Worm (Caenorhabditis elegans) whole organism, young adult: ENCODE results near the gene srx-74.
A peak's percentile ranks its signal among the peaks of the same experiment; 100 is the strongest.

Experiments
- C06A6.2 ChIP-seq: fragments of 200-800 bp; sonication (Bioruptor generic); conservative IDR thresholded peaks from 2 replicates; pipeline ENCODE4 v1.3.6; 2022; ENCODE audit warnings: missing genetic modification characterization, missing compliant biosample characterization
- C17E4.6 ChIP-seq: fragments of 200-800 bp; sonication (Bioruptor generic); IDR thresholded peaks from 2 replicates; pipeline ENCODE4 v1.3.6; 2022; ENCODE audit warnings: missing genetic modification reagents, missing genetic modification characterization, missing compliant biosample characterization
- D2030.7 ChIP-seq: fragments of 200-800 bp; sonication (Bioruptor generic); IDR thresholded peaks from 2 replicates; pipeline ENCODE4 v1.3.6; 2022; ENCODE audit warnings: missing genetic modification reagents, missing genetic modification characterization, missing compliant biosample characterization
- F52B5.7 ChIP-seq: sonication (generic microtip); optimal IDR thresholded peaks from 2 replicates; lab custom pipeline; 2016; ENCODE audit warnings: mild to moderate bottlenecking, missing genetic modification characterization, missing compliant biosample characterization
- F55B11.4 ChIP-seq: sonication (generic microtip); optimal IDR thresholded peaks from 2 replicates; lab custom pipeline; 2016; ENCODE audit warnings: missing compliant biosample characterization, missing genetic modification characterization, borderline replicate concordance; ENCODE audit not compliant: insufficient read depth
- K11D2.4 ChIP-seq: fragments of 200-800 bp; sonication (Bioruptor generic); IDR thresholded peaks from 2 replicates; pipeline ENCODE4 v1.3.6; 2022; ENCODE audit warnings: missing genetic modification reagents, missing genetic modification characterization, missing compliant biosample characterization
- Y95B8A.8 ChIP-seq: fragments of 200-800 bp; sonication (Bioruptor generic); IDR thresholded peaks from 2 replicates; pipeline ENCODE4 v1.3.6; 2022; ENCODE audit warnings: missing genetic modification reagents, missing genetic modification characterization, missing compliant biosample characterization
- attf-3 ChIP-seq: fragments of 200-800 bp; sonication (Bioruptor generic); conservative IDR thresholded peaks from 2 replicates; pipeline ENCODE4 v1.3.6; 2022; ENCODE audit warnings: missing genetic modification reagents, missing genetic modification characterization, missing compliant biosample characterization
- attf-5 ChIP-seq: fragments of 200-800 bp; sonication (Bioruptor generic); optimal IDR thresholded peaks from 2 replicates; lab custom pipeline; 2018; ENCODE audit warnings: mild to moderate bottlenecking, missing genetic modification characterization, missing compliant biosample characterization
- bed-1 ChIP-seq: fragments of 200-800 bp; sonication (Bioruptor generic); IDR thresholded peaks from 2 replicates; pipeline ENCODE4 v1.3.6; 2022; ENCODE audit warnings: missing genetic modification reagents, missing genetic modification characterization, missing compliant biosample characterization
- ccch-3 ChIP-seq: fragments of 200-800 bp; sonication (Bioruptor generic); optimal IDR thresholded peaks from 2 replicates; lab custom pipeline; 2018; ENCODE audit warnings: mild to moderate bottlenecking, missing genetic modification characterization, missing compliant biosample characterization
- cebp-2 ChIP-seq: fragments of 200-800 bp; sonication (Bioruptor generic); IDR thresholded peaks from 2 replicates; pipeline ENCODE4 v1.3.6; 2022; ENCODE audit warnings: missing genetic modification characterization, missing compliant biosample characterization
- ceh-100 ChIP-seq: fragments of 200-800 bp; sonication (Bioruptor generic); IDR thresholded peaks from 2 replicates; pipeline ENCODE4 v1.3.6; 2022; ENCODE audit warnings: missing genetic modification reagents, missing genetic modification characterization, missing compliant biosample characterization
- ceh-91 ChIP-seq: fragments of 200-800 bp; sonication (Bioruptor generic); IDR thresholded peaks from 2 replicates; pipeline ENCODE4 v1.3.6; 2022; ENCODE audit warnings: missing genetic modification reagents, missing genetic modification characterization, missing compliant biosample characterization
- dox-1 ChIP-seq: fragments of 200-800 bp; sonication (Bioruptor generic); IDR thresholded peaks from 2 replicates; pipeline ENCODE4 v1.3.6; 2022; ENCODE audit warnings: missing genetic modification reagents, missing genetic modification characterization, missing compliant biosample characterization
- dpff-1 ChIP-seq: sonication (generic microtip); optimal IDR thresholded peaks from 2 replicates; lab custom pipeline; 2017; ENCODE audit warnings: mild to moderate bottlenecking, missing genetic modification characterization, missing compliant biosample characterization
- egrh-3 ChIP-seq: fragments of 200-800 bp; sonication (Bioruptor generic); IDR thresholded peaks from 2 replicates; pipeline ENCODE4 v1.3.6; 2022; ENCODE audit warnings: missing genetic modification reagents, missing genetic modification characterization, missing compliant biosample characterization
- ets-4 ChIP-seq: fragments of 200-800 bp; sonication (Bioruptor generic); optimal IDR thresholded peaks from 2 replicates; lab custom pipeline; 2018; ENCODE audit warnings: mild to moderate bottlenecking, missing genetic modification characterization, missing compliant biosample characterization
- him-1 ChIP-seq: sonication (generic microtip); optimal IDR thresholded peaks from 2 replicates; lab custom pipeline; 2016; ENCODE audit warnings: missing genotype, missing genetic modification reagents, missing genetic modification characterization, missing compliant biosample characterization
- let-607 ChIP-seq, 2 experiments: fragments of 200-800 bp in 1 of 2; sonication (Bioruptor generic) in 1 of 2; sonication (generic microtip) in 1 of 2; optimal IDR thresholded peaks; 2 replicates each; lab custom pipeline; 2016 to 2018; ENCODE audit warnings: mild to moderate bottlenecking in 2 of 2, missing compliant biosample characterization in 2 of 2, missing genetic modification characterization in 2 of 2, moderate library complexity in 2 of 2, missing genotype in 1 of 2
- lin-26 ChIP-seq: fragments of 200-800 bp; sonication (Bioruptor generic); IDR thresholded peaks from 2 replicates; pipeline ENCODE4 v1.3.6; 2022; ENCODE audit warnings: missing genetic modification reagents, missing genetic modification characterization, missing compliant biosample characterization
- lin-40 ChIP-seq: sonication (generic microtip); optimal IDR thresholded peaks from 2 replicates; lab custom pipeline; 2016; ENCODE audit warnings: missing genetic modification characterization, mild to moderate bottlenecking, missing compliant biosample characterization, missing genotype, missing genetic modification reagents
- lsl-1 ChIP-seq: fragments of 200-800 bp; sonication (Bioruptor generic); optimal IDR thresholded peaks from 2 replicates; lab custom pipeline; 2018; ENCODE audit warnings: mild to moderate bottlenecking, missing genetic modification characterization, moderate library complexity, missing compliant biosample characterization
- madf-6 ChIP-seq: fragments of 200-800 bp; sonication (Bioruptor generic); IDR thresholded peaks from 2 replicates; pipeline ENCODE4 v1.3.6; 2022; ENCODE audit warnings: missing genetic modification reagents, missing genetic modification characterization, missing compliant biosample characterization
- madf-8 ChIP-seq: fragments of 200-800 bp; sonication (Bioruptor generic); conservative IDR thresholded peaks from 2 replicates; pipeline ENCODE4 v1.3.6; 2022; ENCODE audit warnings: missing genetic modification reagents, missing genetic modification characterization, missing compliant biosample characterization
- mcd-1 ChIP-seq: fragments of 200-800 bp; sonication (Bioruptor generic); IDR thresholded peaks from 2 replicates; pipeline ENCODE4 v1.3.6; 2022; ENCODE audit warnings: missing genetic modification reagents, missing genetic modification characterization, missing compliant biosample characterization
- mes-4 ChIP-seq: sonication (generic microtip); optimal IDR thresholded peaks from 2 replicates; lab custom pipeline; 2016; ENCODE audit warnings: missing genotype, missing genetic modification characterization, missing compliant biosample characterization
- nhr-120 ChIP-seq: fragments of 200-800 bp; sonication (Bioruptor generic); IDR thresholded peaks from 2 replicates; pipeline ENCODE4 v1.3.6; 2022; ENCODE audit warnings: missing genetic modification characterization, missing compliant biosample characterization
- nhr-179 ChIP-seq: sonication (generic microtip); optimal IDR thresholded peaks from 2 replicates; lab custom pipeline; 2016; ENCODE audit warnings: mild to moderate bottlenecking, missing genetic modification characterization, missing compliant biosample characterization
- pbrm-1 ChIP-seq: fragments of 200-800 bp; sonication (Bioruptor generic); IDR thresholded peaks from 2 replicates; pipeline ENCODE4 v1.3.6; 2022; ENCODE audit warnings: missing genetic modification reagents, missing genetic modification characterization, missing compliant biosample characterization
- pha-4 ChIP-seq: fragments of 150-350 bp; sonication (generic microtip); optimal IDR thresholded peaks from 2 replicates; lab custom pipeline; 2014; ENCODE audit warnings: missing biosample characterization, missing genetic modification reagents, missing genetic modification characterization
- rcor-1 ChIP-seq: fragments of 200-800 bp; sonication (Bioruptor generic); IDR thresholded peaks from 2 replicates; pipeline ENCODE4 v1.3.6; 2022; ENCODE audit warnings: missing genetic modification reagents, missing genetic modification characterization, missing compliant biosample characterization
- rpc-1 ChIP-seq, 2 experiments: fragments of 150-350 bp in 1 of 2; sonication (generic microtip) in 1 of 2; optimal IDR thresholded peaks; 2 replicates each; lab custom pipeline; 2014 to 2018; ENCODE audit warnings: missing biosample characterization in 1 of 2, missing genetic modification characterization in 1 of 2, missing genetic modification reagents in 1 of 2, missing genotype in 1 of 2
- snpc-1.3 ChIP-seq: sonication (generic microtip); optimal IDR thresholded peaks from 2 replicates; lab custom pipeline; 2017; ENCODE audit warnings: missing genetic modification characterization, mild to moderate bottlenecking, missing compliant biosample characterization, antibody characterized with exemption, moderate library complexity, missing genotype, missing genetic modification reagents; ENCODE audit not compliant: insufficient read depth
- tbx-9 ChIP-seq: sonication (generic microtip); optimal IDR thresholded peaks from 2 replicates; lab custom pipeline; 2016; ENCODE audit warnings: borderline replicate concordance, missing genetic modification characterization, inconsistent platforms, missing compliant biosample characterization
- unc-130 ChIP-seq: sonication (generic microtip); optimal IDR thresholded peaks from 2 replicates; lab custom pipeline; 2016; ENCODE audit warnings: missing genetic modification reagents, missing genetic modification characterization, missing compliant biosample characterization
- zfh-2 ChIP-seq: fragments of 200-800 bp; sonication (Bioruptor generic); conservative IDR thresholded peaks from 2 replicates; pipeline ENCODE4 v1.3.6; 2022; ENCODE audit warnings: missing genetic modification reagents, missing genetic modification characterization, missing compliant biosample characterization
- zim-3 ChIP-seq: sonication (generic microtip); optimal IDR thresholded peaks from 2 replicates; lab custom pipeline; 2017; ENCODE audit warnings: mild to moderate bottlenecking, missing genetic modification characterization, moderate library complexity, missing compliant biosample characterization
- ztf-26 ChIP-seq: sonication (generic microtip); optimal IDR thresholded peaks from 2 replicates; lab custom pipeline; 2017; ENCODE audit warnings: missing genetic modification characterization, missing compliant biosample characterization
- ztf-3 ChIP-seq: fragments of 200-800 bp; sonication (Bioruptor generic); optimal IDR thresholded peaks from 2 replicates; lab custom pipeline; 2018; ENCODE audit warnings: mild to moderate bottlenecking, missing genetic modification characterization, missing compliant biosample characterization

srx-74 gene

DNA sequence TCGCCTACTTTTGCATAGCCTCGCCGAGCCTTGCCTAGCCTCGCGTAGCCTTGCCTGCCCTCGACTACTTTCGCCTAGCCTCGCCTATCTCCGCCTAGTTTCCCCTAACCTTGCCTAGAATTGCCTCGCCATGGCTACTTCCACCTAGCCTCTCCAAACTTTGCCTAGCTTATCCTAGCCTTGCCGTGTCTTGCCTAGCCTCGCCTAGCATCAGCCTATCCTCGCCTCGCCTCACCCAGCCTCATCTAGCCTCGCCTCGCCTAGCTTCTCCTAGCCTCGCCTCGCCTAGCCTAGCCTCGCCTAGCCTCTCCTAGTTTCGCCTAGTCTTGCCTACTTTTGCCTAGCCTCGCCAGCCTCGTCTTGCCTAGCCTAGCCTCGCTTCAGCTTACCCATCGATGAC is 4.8 kb upstream of the srx-74 start:
- TF ChIP-seq F52B5.7 (tag; lab: Kevin White, UChicago) (no peak), cebp-2 (GFP tag; lab: Robert Waterston, UW) (no peak), let-607 (tag; optimal IDR thresholded peaks at IDR 0.05; lab: Kevin White, UChicago) (no peak), ccch-3 (GFP tag; lab: Kevin White, UChicago) (no peak), rcor-1 (no peak), egrh-3 (GFP tag; lab: Robert Waterston, UW) (peak; percentile 29; the same call in 1 of the 2 replicates), lsl-1 (GFP tag; lab: Kevin White, UChicago) (no peak), K11D2.4 (0 out of 2 replicates have a peak, but pooled peaks have one; percentile 27)

DNA sequence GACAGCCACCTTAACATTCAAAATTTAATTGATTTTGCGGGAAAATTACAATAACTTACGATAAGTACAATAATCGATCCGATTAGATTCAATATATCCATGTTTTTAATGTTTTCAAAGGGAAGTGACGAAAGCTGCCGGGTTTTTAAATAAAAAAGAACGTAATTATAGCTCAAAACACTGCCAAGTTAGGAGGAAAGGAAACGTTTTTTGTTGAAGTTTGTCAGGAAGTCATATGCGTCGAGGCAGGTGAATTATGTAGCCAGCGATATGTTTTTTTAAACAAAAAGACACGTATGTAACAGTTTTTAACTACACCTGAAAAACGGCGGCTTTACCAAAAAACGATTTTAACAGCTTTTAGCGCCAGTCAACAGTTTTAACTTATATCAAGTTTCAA is 3.4 kb upstream of the srx-74 start, which contains the start of gene srx-73:
Gene srx-73 (minus strand): TSS at position 101 of the 400 bp plus-strand sequence.
- TF ChIP-seq Y95B8A.8 (GFP tag; lab: Robert Waterston, UW), result no peak
- no peak for TF ChIP-seq attf-3 (GFP tag; lab: Robert Waterston, UW)
- no peak for TF ChIP-seq unc-130

DNA sequence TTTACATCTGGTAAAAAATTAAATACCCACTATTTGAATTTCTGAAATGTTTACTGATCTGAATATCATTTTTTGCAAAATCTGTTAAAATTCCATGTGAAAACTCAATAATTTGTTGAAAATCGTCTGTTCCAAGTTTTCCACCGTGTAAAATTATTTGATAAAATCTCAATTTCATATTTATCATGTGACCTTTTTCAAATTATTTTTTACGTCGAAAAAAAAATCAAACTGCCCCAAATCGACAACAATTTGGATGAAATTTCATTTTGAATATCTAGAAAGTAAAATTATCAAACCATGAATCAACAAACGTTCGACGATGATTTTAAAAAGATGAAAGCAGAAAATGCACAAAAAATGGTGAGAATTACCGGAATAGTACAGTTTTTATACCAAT is 7.1 kb downstream of the srx-74 start, which contains the start of gene F41F3.9:
Gene F41F3.9 (plus strand): TSS at position 301 of the 400 bp plus-strand sequence.
- TF ChIP-seq nhr-120 (no peak), rpc-1 (optimal IDR thresholded peaks at IDR 0.05; lab: Kevin White, UChicago) (no peak), rpc-1 (tag; optimal IDR thresholded peaks at IDR 0.05; lab: Kevin White, UChicago) (no peak), snpc-1.3 (tag; lab: Kevin White, UChicago) (no peak), pha-4 (tag; lab: Kevin White, UChicago) (no peak), ets-4 (GFP tag; lab: Kevin White, UChicago) (no peak), madf-6 (GFP tag; lab: Robert Waterston, UW) (no peak), madf-8 (no peak), D2030.7 (GFP tag; lab: Robert Waterston, UW) (no peak), let-607 (tag; optimal IDR thresholded peaks at IDR 0.05; lab: Kevin White, UChicago) (no peak)

DNA sequence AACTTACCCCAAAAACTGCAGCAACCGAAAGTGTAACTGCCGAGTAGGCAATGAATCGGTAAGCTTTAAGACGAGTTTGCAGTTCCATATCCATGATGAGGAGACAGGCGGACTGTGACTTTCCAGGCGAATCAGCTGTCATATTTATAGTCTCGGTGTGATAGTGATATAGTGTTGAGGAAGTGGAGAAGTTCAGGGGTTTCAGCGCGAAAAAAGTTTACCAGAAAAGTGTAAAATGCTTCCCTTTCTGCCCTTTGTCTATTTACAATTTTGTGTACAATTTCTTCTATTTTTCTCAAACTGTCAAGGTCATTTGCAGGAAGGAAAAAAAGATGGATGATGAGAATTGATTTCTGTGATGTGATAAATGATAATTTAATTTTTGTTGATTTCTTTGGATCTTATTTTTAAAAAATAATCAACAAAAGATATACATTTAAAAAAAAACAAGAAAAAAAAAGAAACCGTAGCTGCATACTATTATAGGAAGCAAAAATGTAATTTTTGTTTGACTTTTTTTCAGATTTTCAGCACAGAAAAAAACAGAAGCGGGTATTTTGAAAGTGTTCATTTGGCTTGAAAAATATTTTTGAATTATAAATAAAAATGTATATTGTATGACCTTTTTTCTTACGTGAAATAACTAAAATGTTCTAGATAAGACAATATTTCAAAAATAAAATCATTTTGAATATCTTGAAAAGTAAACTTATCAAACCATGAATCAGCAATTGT is 8.3 kb downstream of the srx-74 start, which contains the start of the genes col-139 and F41F3.1:
Gene col-139 (minus strand): TSS at position 101 of the 735 bp plus-strand sequence.
Gene F41F3.1 (plus strand): TSS at position 685 of the 735 bp plus-strand sequence.
- no peak for TF ChIP-seq zim-3 (tag; lab: Kevin White, UChicago)
- no peak for TF ChIP-seq lsl-1 (GFP tag; lab: Kevin White, UChicago)
- no peak for TF ChIP-seq pbrm-1

DNA sequence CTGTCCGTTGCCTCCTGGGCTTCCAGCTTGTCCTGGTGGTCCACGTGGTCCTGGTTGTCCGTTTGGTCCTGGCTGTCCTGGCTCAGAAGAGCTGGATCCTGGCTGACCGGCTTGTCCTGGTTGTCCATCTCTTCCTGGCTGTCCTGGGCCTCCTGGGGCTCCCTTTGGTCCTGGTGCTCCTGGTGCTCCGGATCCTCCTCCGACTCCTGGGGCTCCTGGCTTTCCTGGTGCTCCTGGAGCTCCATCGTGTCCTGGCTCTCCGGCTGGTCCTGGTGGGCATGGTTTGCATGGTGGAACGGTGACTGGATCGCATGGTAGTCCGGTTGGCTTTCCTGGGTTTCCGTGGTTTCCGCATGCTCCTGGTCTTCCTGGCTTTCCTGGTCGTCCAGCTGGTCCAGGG is 9.2 kb downstream of the srx-74 start:
- no peak for TF ChIP-seq C06A6.2 (GFP tag; lab: Robert Waterston, UW)
- no peak for TF ChIP-seq ztf-3
- TF ChIP-seq egrh-3 (GFP tag; lab: Robert Waterston, UW), result peak; percentile 94
- no peak for TF ChIP-seq him-1 (tag; lab: Kevin White, UChicago)
- TF ChIP-seq mcd-1 (GFP tag; lab: Robert Waterston, UW), result no peak
- TF ChIP-seq ceh-91 (GFP tag; lab: Robert Waterston, UW), result no peak
- peak; percentile 31 for TF ChIP-seq ztf-26 (tag; lab: Kevin White, UChicago)
- TF ChIP-seq C17E4.6 (GFP tag; lab: Robert Waterston, UW), result no peak
- TF ChIP-seq attf-5 (GFP tag; lab: Kevin White, UChicago), result no peak
- TF ChIP-seq lin-26 (GFP tag; lab: Robert Waterston, UW), result no peak
- TF ChIP-seq lin-40, result peak; percentile 12
- TF ChIP-seq mes-4 (tag; lab: Kevin White, UChicago), result no peak
- TF ChIP-seq dox-1, result 0 out of 2 replicates have a peak, but pooled peaks have one; percentile 41
- TF ChIP-seq bed-1 (GFP tag; lab: Robert Waterston, UW), result no peak
- no peak for TF ChIP-seq ceh-100
- TF ChIP-seq F55B11.4, result no peak
- TF ChIP-seq Y95B8A.8 (GFP tag; lab: Robert Waterston, UW), result no peak
- TF ChIP-seq pbrm-1, result no peak
- no peak for TF ChIP-seq nhr-179 (tag; lab: Kevin White, UChicago)
- TF ChIP-seq dpff-1, result no peak
- no peak for TF ChIP-seq tbx-9 (tag; lab: Kevin White, UChicago)
- TF ChIP-seq zfh-2 (GFP tag; lab: Robert Waterston, UW), result peak; percentile 94
